Fruit fly (Drosophila melanogaster) whole organism, embryonic: ENCODE data around the gene TwdlX.

Source experiments
- CG11456 ChIP-seq: fragments of 200-800 bp; sonication (Bioruptor generic); IDR thresholded peaks from 3 replicates; pipeline ENCODE4 v1.3.6; 2022; ENCODE audit warnings: missing biosample characterization, missing genetic modification characterization
- CG11695 ChIP-seq: fragments of 200-800 bp; sonication (Bioruptor generic); IDR thresholded peaks from 3 replicates; pipeline ENCODE4 v1.3.6; 2022; ENCODE audit warnings: missing biosample characterization, missing genetic modification characterization
- CG11696 ChIP-seq: fragments of 200-800 bp; sonication (Bioruptor generic); IDR thresholded peaks from 2 replicates; pipeline ENCODE4 v1.3.6; 2022; ENCODE audit warnings: missing biosample characterization, missing genetic modification characterization
- CG13287 ChIP-seq: fragments of 200-800 bp; sonication (Bioruptor generic); IDR thresholded peaks from 2 replicates; pipeline ENCODE4 v1.3.6; 2022; ENCODE audit warnings: missing biosample characterization, missing genetic modification characterization; ENCODE audit not compliant: partially characterized antibody
- CG13894 ChIP-seq: fragments of 200-800 bp; sonication (Bioruptor generic); optimal IDR thresholded peaks from 3 replicates; lab custom pipeline; 2018; ENCODE audit warnings: missing biosample characterization, mild to moderate bottlenecking, missing genetic modification characterization, moderate library complexity
- CG15601 ChIP-seq: fragments of 200-800 bp; sonication (Bioruptor generic); optimal IDR thresholded peaks from 3 replicates; lab custom pipeline; 2019; ENCODE audit warnings: missing biosample characterization, mild to moderate bottlenecking, missing genetic modification characterization, moderate library complexity
- CG1603 ChIP-seq: fragments of 200-800 bp; sonication (Bioruptor generic); optimal IDR thresholded peaks from 2 replicates; lab custom pipeline; 2019; ENCODE audit warnings: missing biosample characterization, mild to moderate bottlenecking, missing genetic modification characterization, moderate library complexity
- CG16863 ChIP-seq: fragments of 200-800 bp; sonication (Bioruptor generic); optimal IDR thresholded peaks from 3 replicates; lab custom pipeline; 2016; ENCODE audit warnings: missing biosample characterization, missing genetic modification characterization
- CG2129 ChIP-seq: fragments of 200-800 bp; sonication (Bioruptor generic); IDR thresholded peaks from 2 replicates; pipeline ENCODE4 v1.3.6; 2022; ENCODE audit warnings: missing biosample characterization, missing genetic modification characterization; ENCODE audit not compliant: partially characterized antibody
- CG2889 ChIP-seq: fragments of 200-800 bp; sonication (Bioruptor generic); IDR thresholded peaks from 3 replicates; pipeline ENCODE4 v1.3.6; 2022; ENCODE audit warnings: missing biosample characterization, missing genetic modification characterization
- CG30020 ChIP-seq: fragments of 200-800 bp; optimal IDR thresholded peaks from 2 replicates; lab custom pipeline; 2019; ENCODE audit warnings: missing biosample characterization, mild to moderate bottlenecking, missing genetic modification characterization, moderate library complexity
- CG31365 ChIP-seq: fragments of 200-800 bp; sonication (Bioruptor generic); optimal IDR thresholded peaks from 2 replicates; lab custom pipeline; 2018; ENCODE audit warnings: missing biosample characterization, mild to moderate bottlenecking, missing genetic modification characterization
- CG4404 ChIP-seq: fragments of 200-800 bp; sonication (Bioruptor generic); IDR thresholded peaks from 2 replicates; pipeline ENCODE4 v1.3.6; 2022; ENCODE audit warnings: missing biosample characterization, missing genetic modification characterization
- CG8290 ChIP-seq, 3 experiments: fragments of 200-800 bp; sonication (Bioruptor generic); optimal IDR thresholded peaks; 2 replicates each; lab custom pipeline; 2016 to 2019; ENCODE audit warnings: missing biosample characterization in 3 of 3, missing genetic modification characterization in 3 of 3, mild to moderate bottlenecking in 2 of 3, moderate library complexity in 1 of 3
- CG8765 ChIP-seq: fragments of 200-800 bp; sonication (Bioruptor generic); IDR thresholded peaks from 2 replicates; pipeline ENCODE4 v1.3.6; 2022; ENCODE audit warnings: missing biosample characterization, missing genetic modification characterization
- CG9215 ChIP-seq: fragments of 200-800 bp; sonication (Bioruptor generic); IDR thresholded peaks from 2 replicates; pipeline ENCODE4 v1.3.6; 2022; ENCODE audit warnings: missing biosample characterization, missing genetic modification characterization
- CoRest ChIP-seq: fragments of 200-800 bp; sonication (Bioruptor generic); optimal IDR thresholded peaks from 3 replicates; lab custom pipeline; 2018; ENCODE audit warnings: missing biosample characterization, mild to moderate bottlenecking, missing genetic modification characterization, moderate library complexity
- D19B ChIP-seq: fragments of 200-800 bp; sonication (Bioruptor generic); optimal IDR thresholded peaks from 2 replicates; lab custom pipeline; 2017; ENCODE audit warnings: missing biosample characterization, mild to moderate bottlenecking, missing genetic modification characterization
- Dad ChIP-seq: fragments of 200-800 bp; sonication (Bioruptor generic); optimal IDR thresholded peaks from 3 replicates; lab custom pipeline; 2016; ENCODE audit warnings: missing biosample characterization, missing genetic modification characterization
- Hmr ChIP-seq: fragments of 200-800 bp; sonication (Bioruptor generic); optimal IDR thresholded peaks from 3 replicates; lab custom pipeline; 2017; ENCODE audit warnings: mild to moderate bottlenecking, missing biosample characterization, missing genetic modification reagents, missing genetic modification characterization
- Med ChIP-seq: fragments of 200-800 bp; sonication (Bioruptor generic); peaks from one replicate; lab custom pipeline; 2016; ENCODE audit warnings: missing biosample characterization, missing genetic modification characterization, mild to moderate bottlenecking, inconsistent platforms, moderate library complexity
- Pdp1 ChIP-seq, 2 experiments: fragments of 200-800 bp; sonication (Bioruptor generic); optimal IDR thresholded peaks; 3 replicates each; lab custom pipeline; 2016; ENCODE audit warnings: missing biosample characterization in 2 of 2, missing genetic modification characterization in 2 of 2, mild to moderate bottlenecking in 1 of 2, moderate library complexity in 1 of 2
- Stat92E ChIP-seq, 3 experiments: fragments of >200 bp in 2 of 3; fragments of 200-800 bp in 1 of 3; sonication (Bioruptor generic) in 1 of 3; optimal IDR thresholded peaks; 2 replicates each; lab custom pipeline; 2017 to 2019; ENCODE audit warnings: missing biosample characterization in 3 of 3, missing genetic modification characterization in 3 of 3, mild to moderate bottlenecking in 1 of 3, moderate library complexity in 1 of 3
- Trl ChIP-seq, 3 experiments: fragments of >200 bp in 2 of 3; fragments of 200-800 bp in 1 of 3; sonication (Bioruptor generic) in 1 of 3; optimal IDR thresholded peaks; 2 replicates in 1 of 3; 3 replicates in 2 of 3; lab custom pipeline; 2016 to 2017; ENCODE audit warnings: missing biosample characterization in 1 of 3, missing genetic modification characterization in 1 of 3
- abd-A ChIP-seq: fragments of 200-800 bp; sonication (Bioruptor generic); optimal IDR thresholded peaks from 3 replicates; lab custom pipeline; 2019; ENCODE audit warnings: missing biosample characterization, mild to moderate bottlenecking, missing genetic modification characterization, moderate library complexity
- caup ChIP-seq: fragments of 200-800 bp; sonication (Bioruptor generic); optimal IDR thresholded peaks from 3 replicates; lab custom pipeline; 2017; ENCODE audit warnings: missing biosample characterization, mild to moderate bottlenecking, missing genetic modification characterization, moderate library complexity; ENCODE audit not compliant: severe bottlenecking
- chinmo ChIP-seq: fragments of 200-800 bp; sonication (Bioruptor generic); IDR thresholded peaks from 4 replicates; pipeline ENCODE4 v1.3.6; 2022; ENCODE audit warnings: missing biosample characterization, missing genetic modification characterization; ENCODE audit not compliant: partially characterized antibody
- ci ChIP-seq: fragments of 200-800 bp; sonication (Bioruptor generic); IDR thresholded peaks from 3 replicates; pipeline ENCODE4 v1.3.6; 2022; ENCODE audit warnings: missing biosample characterization, missing genetic modification characterization
- cwo ChIP-seq: fragments of 200-800 bp; sonication (Bioruptor generic); optimal IDR thresholded peaks from 3 replicates; lab custom pipeline; 2017; ENCODE audit warnings: missing biosample characterization, missing genetic modification characterization, mild to moderate bottlenecking, moderate library complexity, missing genetic modification reagents
- dmrt11E ChIP-seq: fragments of 200-800 bp; sonication (Bioruptor generic); optimal IDR thresholded peaks from 3 replicates; lab custom pipeline; 2018; ENCODE audit warnings: missing biosample characterization, mild to moderate bottlenecking, missing genetic modification characterization, moderate library complexity
- dmrt99B ChIP-seq: fragments of 200-800 bp; sonication (Bioruptor generic); optimal IDR thresholded peaks from 2 replicates; lab custom pipeline; 2018; ENCODE audit warnings: missing biosample characterization, mild to moderate bottlenecking, missing genetic modification characterization, moderate library complexity
- fd96Cb ChIP-seq: fragments of 200-800 bp; sonication (Bioruptor generic); optimal IDR thresholded peaks from 2 replicates; lab custom pipeline; 2018; ENCODE audit warnings: missing biosample characterization, mild to moderate bottlenecking, missing genetic modification characterization, moderate library complexity
- grau ChIP-seq: fragments of 200-800 bp; optimal IDR thresholded peaks from 3 replicates; lab custom pipeline; 2019; ENCODE audit warnings: missing biosample characterization, mild to moderate bottlenecking, missing genetic modification characterization, moderate library complexity
- gro ChIP-seq: fragments of 200-800 bp; sonication (Bioruptor generic); optimal IDR thresholded peaks from 2 replicates; lab custom pipeline; 2016; ENCODE audit warnings: missing biosample characterization, missing genetic modification characterization
- her ChIP-seq: fragments of 200-800 bp; sonication (Bioruptor generic); optimal IDR thresholded peaks from 2 replicates; lab custom pipeline; 2016; ENCODE audit warnings: missing biosample characterization, missing genetic modification characterization
- insv ChIP-seq, 2 experiments: fragments of 200-800 bp; sonication (Bioruptor generic); optimal IDR thresholded peaks; 3 replicates each; lab custom pipeline; 2016 to 2018; ENCODE audit warnings: missing biosample characterization in 2 of 2, missing genetic modification characterization in 2 of 2
- knrl ChIP-seq: fragments of 200-800 bp; sonication (Bioruptor generic); IDR thresholded peaks from 3 replicates; pipeline ENCODE4 v1.3.6; 2022; ENCODE audit warnings: missing biosample characterization, missing genetic modification characterization; ENCODE audit not compliant: partially characterized antibody
- nerfin-2 ChIP-seq: fragments of 200-800 bp; sonication (Bioruptor generic); IDR thresholded peaks from 2 replicates; pipeline ENCODE4 v1.3.6; 2022; ENCODE audit warnings: missing biosample characterization, missing genetic modification characterization; ENCODE audit not compliant: partially characterized antibody
- phol ChIP-seq: fragments of 200-800 bp; sonication (Bioruptor generic); optimal IDR thresholded peaks from 3 replicates; lab custom pipeline; 2018; ENCODE audit warnings: missing biosample characterization, mild to moderate bottlenecking, missing genetic modification characterization, moderate library complexity
- prd ChIP-seq, 3 experiments: fragments of >200 bp in 2 of 3; fragments of 200-800 bp in 1 of 3; sonication (Bioruptor generic) in 1 of 3; optimal IDR thresholded peaks in 2 of 3; IDR thresholded peaks in 1 of 3; 2 replicates in 2 of 3; 3 replicates in 1 of 3; pipeline versions ENCODE4 v1.3.6 to Lab custom; 2017 to 2022; ENCODE audit warnings: missing biosample characterization in 1 of 3, missing genetic modification characterization in 1 of 3
- pros ChIP-seq: fragments of 200-800 bp; sonication (Bioruptor generic); optimal IDR thresholded peaks from 3 replicates; lab custom pipeline; 2019; ENCODE audit warnings: missing biosample characterization, mild to moderate bottlenecking, missing genetic modification characterization, moderate library complexity
- sd ChIP-seq: fragments of 200-800 bp; sonication (Bioruptor generic); optimal IDR thresholded peaks from 3 replicates; lab custom pipeline; 2018; ENCODE audit warnings: missing biosample characterization, mild to moderate bottlenecking, missing genetic modification characterization, moderate library complexity
- sqz ChIP-seq: fragments of 200-800 bp; sonication (Bioruptor generic); optimal IDR thresholded peaks from 3 replicates; lab custom pipeline; 2018; ENCODE audit warnings: missing biosample characterization, mild to moderate bottlenecking, missing genetic modification characterization
- sr ChIP-seq: fragments of 200-800 bp; sonication (Bioruptor generic); IDR thresholded peaks from 3 replicates; pipeline ENCODE4 v1.3.6; 2022; ENCODE audit warnings: missing biosample characterization, missing genetic modification characterization
- stc ChIP-seq: fragments of 200-800 bp; sonication (Bioruptor generic); IDR thresholded peaks from 2 replicates; pipeline ENCODE4 v1.3.6; 2022; ENCODE audit warnings: missing biosample characterization, missing genetic modification characterization
- twi ChIP-seq: fragments of 200-800 bp; optimal IDR thresholded peaks from 2 replicates; lab custom pipeline; 2019; ENCODE audit warnings: missing biosample characterization, mild to moderate bottlenecking, missing genetic modification characterization, moderate library complexity
- z ChIP-seq: fragments of 200-800 bp; sonication (Bioruptor generic); IDR thresholded peaks from 3 replicates; pipeline ENCODE4 v1.3.6; 2022; ENCODE audit warnings: missing biosample characterization, missing genetic modification characterization
- zfh2 ChIP-seq: fragments of 200-800 bp; sonication (Bioruptor generic); optimal IDR thresholded peaks from 2 replicates; lab custom pipeline; 2016; ENCODE audit warnings: missing biosample characterization, missing genetic modification characterization

The TwdlX gene

dm6 chrX:16780244-16780643, 49.4 kb downstream of the TwdlX start (continued):
- TF ChIP-seq nerfin-2 (GFP tag; lab: Robert Waterston, UW), result no peak
- TF ChIP-seq dmrt11E (tag; lab: Kevin White, UChicago), result no peak
- no peak for TF ChIP-seq CG8765 (GFP tag; lab: Robert Waterston, UW)
- no peak for TF ChIP-seq CG9215 (GFP tag; lab: Robert Waterston, UW)
- peak; percentile 8 for TF ChIP-seq twi
- TF ChIP-seq CG31365, result no peak
- peak; percentile 39 to 74 for TF ChIP-seq Trl (optimal IDR thresholded peaks at IDR 0.05; lab: Kevin White, UChicago)
- TF ChIP-seq Trl (GFP tag; optimal IDR thresholded peaks at IDR 0.05; lab: Kevin White, UChicago), result no peak
- TF ChIP-seq Med (GFP tag; lab: Kevin White, UChicago), result peak; percentile 58
- peak; percentile 34 for TF ChIP-seq caup (GFP tag; lab: Kevin White, UChicago)
- no peak for TF ChIP-seq CG8290 (GFP tag; optimal IDR thresholded peaks at IDR 0.05; lab: Kevin White, UChicago)
- peak in 1 of 2 experiments; percentile 8 for TF ChIP-seq CG8290 (tag; optimal IDR thresholded peaks at IDR 0.05; lab: Kevin White, UChicago)
- TF ChIP-seq Stat92E (GFP tag; optimal IDR thresholded peaks at IDR 0.05; lab: Kevin White, UChicago), result no peak
- TF ChIP-seq fd96Cb, result no peak
- TF ChIP-seq CG11456, result no peak
- TF ChIP-seq abd-A, result peak; percentile 53
- TF ChIP-seq pros (GFP tag; lab: Kevin White, UChicago), result peak; percentile 12
- peak; percentile 49 for TF ChIP-seq CG13894 (tag; lab: Kevin White, UChicago)
- TF ChIP-seq insv (GFP tag; optimal IDR thresholded peaks at IDR 0.05; lab: Kevin White, UChicago), result no peak
- TF ChIP-seq sqz (GFP tag; lab: Kevin White, UChicago), result peak; percentile 73
- TF ChIP-seq knrl (GFP tag; lab: Robert Waterston, UW), result no peak
- no peak for TF ChIP-seq CG30020
- peak; percentile 37 for TF ChIP-seq gro (GFP tag; lab: Kevin White, UChicago)
- no peak for TF ChIP-seq CG4404 (GFP tag; lab: Robert Waterston, UW)
- TF ChIP-seq Pdp1 (GFP tag; optimal IDR thresholded peaks at IDR 0.05; lab: Kevin White, UChicago), result peak in 1 of 2 experiments; percentile 83
- no peak for TF ChIP-seq stc (GFP tag; lab: Robert Waterston, UW)
- no peak for TF ChIP-seq CG15601 (tag; lab: Kevin White, UChicago)
- TF ChIP-seq CG11695 (GFP tag; lab: Robert Waterston, UW), result no peak
- peak; percentile 32 for TF ChIP-seq D19B (GFP tag; lab: Kevin White, UChicago)
- TF ChIP-seq sr, result peak; percentile 37; the same call in 1 of the 3 replicates
- TF ChIP-seq CG2889 (GFP tag; lab: Robert Waterston, UW), result no peak
- peak; percentile 76; the same call in 2 of the 3 replicates for TF ChIP-seq z (GFP tag; lab: Robert Waterston, UW)
- TF ChIP-seq CG2129 (GFP tag; lab: Robert Waterston, UW), result no peak
- peak; percentile 75 for TF ChIP-seq sd (tag; lab: Kevin White, UChicago)
- peak; percentile 74; the same call in 2 of the 4 replicates for TF ChIP-seq chinmo
- TF ChIP-seq, all 482 proteins: peak for 24

DNA sequence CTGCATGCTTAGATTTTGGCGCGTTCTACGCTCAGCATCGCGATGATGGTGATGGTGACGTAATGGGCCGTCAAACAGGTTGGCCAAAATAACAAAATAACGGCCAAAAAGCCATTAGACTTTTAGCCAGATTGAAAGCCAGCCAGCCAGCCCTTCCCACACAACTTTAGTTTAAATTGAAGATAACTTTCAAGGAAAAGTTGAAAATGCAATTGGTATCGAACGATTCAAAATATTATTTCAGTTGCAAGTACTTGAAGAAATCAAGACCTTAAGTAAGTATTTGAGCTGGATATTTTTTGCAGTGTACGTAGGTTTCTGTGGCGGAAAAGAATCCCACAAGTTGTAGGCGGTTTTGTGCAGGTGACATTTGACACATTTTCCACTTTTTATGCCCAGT, 50.2 kb downstream of the TwdlX start:
- peak; percentile 41 for TF ChIP-seq zfh2
- TF ChIP-seq cwo (GFP tag; lab: Kevin White, UChicago), result peak; percentile 17
- peak; percentile 25 for TF ChIP-seq dmrt99B (tag; lab: Kevin White, UChicago)
- no peak for TF ChIP-seq CG13287
- peak; percentile 15 for TF ChIP-seq Hmr (GFP tag; lab: Kevin White, UChicago)
- TF ChIP-seq CG1603 (tag; lab: Kevin White, UChicago), result peak; percentile 16
- peak; percentile 11 for TF ChIP-seq phol (tag; lab: Kevin White, UChicago)
- no peak for TF ChIP-seq prd (optimal IDR thresholded peaks at IDR 0.05; lab: Kevin White, UChicago)
- TF ChIP-seq prd (GFP tag; IDR thresholded peaks at IDR 0.05; lab: Robert Waterston, UW), result 0 out of 3 replicates have a peak, but pooled peaks have one; percentile 16
- TF ChIP-seq her (GFP tag; lab: Kevin White, UChicago), result peak; percentile 13
- peak; percentile 43 for TF ChIP-seq CG16863 (GFP tag; lab: Kevin White, UChicago)
- TF ChIP-seq ci (GFP tag; lab: Robert Waterston, UW), result 0 out of 3 replicates have a peak, but pooled peaks have one; percentile 21
- TF ChIP-seq CG11696 (GFP tag; lab: Robert Waterston, UW), result peak; percentile 19; the same call in 1 of the 2 replicates
- peak; percentile 24 for TF ChIP-seq Dad (GFP tag; lab: Kevin White, UChicago)
- peak; percentile 46 for TF ChIP-seq CoRest
- TF ChIP-seq grau (tag; lab: Kevin White, UChicago), result peak; percentile 43
